4 worm cellular contexts compared by ENCODE assay signal in genomic region chrX:14478743-14479428, ce11.
TF ChIP-seq lines count a peak whose summit lies in the region.

Gene M163.11 (plus strand): TSS chrX:14479378.

TF ChIP-seq in whole organism, L1 larva, 84 proteins besides CTCF, POLR2A, EP300 and RAD21 (continued from another document):
- no peak for TF ChIP-seq sptf-1 (tag; optimal IDR thresholded peaks at IDR 0.05; lab: Kevin White, UChicago)
- peak; percentile 55 for TF ChIP-seq nhr-20 (tag; optimal IDR thresholded peaks at IDR 0.05; lab: Kevin White, UChicago)
- peak; percentile 55 for TF ChIP-seq rnt-1 (tag; optimal IDR thresholded peaks at IDR 0.05; lab: Kevin White, UChicago)
- peak; percentile 63 for TF ChIP-seq nhr-71 (tag; optimal IDR thresholded peaks at IDR 0.05; lab: Kevin White, UChicago)
- peak; percentile 58 for TF ChIP-seq nhr-19 (GFP tag; conservative IDR thresholded peaks at IDR 0.05; lab: Robert Waterston, UW)
- no peak for TF ChIP-seq lsy-2 (tag; optimal IDR thresholded peaks at IDR 0.05; lab: Kevin White, UChicago)
- no peak for TF ChIP-seq ztf-4 (tag; optimal IDR thresholded peaks at IDR 0.05; lab: Kevin White, UChicago)
- no peak for TF ChIP-seq F16B12.6 (tag; optimal IDR thresholded peaks at IDR 0.05; lab: Kevin White, UChicago)
- TF ChIP-seq lin-35 (GFP tag; optimal IDR thresholded peaks at IDR 0.05; lab: Kevin White, UChicago), result peak in 1 of 2 experiments; percentile 40
- TF ChIP-seq elt-3 (tag; optimal IDR thresholded peaks at IDR 0.05; lab: Kevin White, UChicago), result peak in 1 of 6 experiments; percentile 12

TF ChIP-seq in whole organism, L2 larva, 48 proteins besides CTCF, POLR2A, EP300 and RAD21 (continued from another document):
- TF ChIP-seq unc-55 (GFP tag; optimal IDR thresholded peaks at IDR 0.05; lab: Kevin White, UChicago), result no peak
- TF ChIP-seq nhr-6 (tag; optimal IDR thresholded peaks at IDR 0.05; lab: Kevin White, UChicago), result no peak
- peak; percentile 27 for TF ChIP-seq nhr-21 (tag; optimal IDR thresholded peaks at IDR 0.05; lab: Kevin White, UChicago)
- TF ChIP-seq C34F6.9 (tag; optimal IDR thresholded peaks at IDR 0.05; lab: Kevin White, UChicago), result no peak
- TF ChIP-seq mab-5 (tag; optimal IDR thresholded peaks at IDR 0.05; lab: Kevin White, UChicago), result no peak
- TF ChIP-seq Y55F3AM.14 (GFP tag; optimal IDR thresholded peaks at IDR 0.05; lab: Kevin White, UChicago), result no peak
- peak in 1 of 2 experiments; percentile 11 for TF ChIP-seq lsy-2 (tag; optimal IDR thresholded peaks at IDR 0.05; lab: Kevin White, UChicago)
- TF ChIP-seq R02D3.7 (tag; optimal IDR thresholded peaks at IDR 0.05; lab: Kevin White, UChicago), result no peak
- no peak for TF ChIP-seq aly-2 (tag; optimal IDR thresholded peaks at IDR 0.05; lab: Kevin White, UChicago)
- TF ChIP-seq lin-39 (tag; optimal IDR thresholded peaks at IDR 0.05; lab: Kevin White, UChicago), result no peak
- TF ChIP-seq ceh-82 (tag; optimal IDR thresholded peaks at IDR 0.05; lab: Kevin White, UChicago), result no peak
- no peak for TF ChIP-seq unc-39 (tag; optimal IDR thresholded peaks at IDR 0.05; lab: Kevin White, UChicago)
- TF ChIP-seq nhr-23 (tag; optimal IDR thresholded peaks at IDR 0.05; lab: Kevin White, UChicago), result no peak
- no peak for TF ChIP-seq nhr-10 (tag; optimal IDR thresholded peaks at IDR 0.05; lab: Kevin White, UChicago)
- no peak for TF ChIP-seq blmp-1 (tag; optimal IDR thresholded peaks at IDR 0.05; lab: Kevin White, UChicago; ENCODE audit: insufficient read depth)
- no peak for TF ChIP-seq mdl-1 (tag; optimal IDR thresholded peaks at IDR 0.05; lab: Kevin White, UChicago)
- peak; percentile 40 for TF ChIP-seq crh-2 (tag; optimal IDR thresholded peaks at IDR 0.05; lab: Kevin White, UChicago)
- peak; percentile 4 for TF ChIP-seq sma-9 (GFP tag; optimal IDR thresholded peaks at IDR 0.05; lab: Kevin White, UChicago)
- TF ChIP-seq sma-9 (tag; optimal IDR thresholded peaks at IDR 0.05; lab: Kevin White, UChicago), result no peak
- no peak for TF ChIP-seq elt-1 (tag; optimal IDR thresholded peaks at IDR 0.05; lab: Kevin White, UChicago)
- TF ChIP-seq nhr-11 (tag; optimal IDR thresholded peaks at IDR 0.05; lab: Kevin White, UChicago), result no peak
- TF ChIP-seq lin-13 (GFP tag; optimal IDR thresholded peaks at IDR 0.05; lab: Kevin White, UChicago), result no peak
- TF ChIP-seq sma-3 (GFP tag; optimal IDR thresholded peaks at IDR 0.05; lab: Kevin White, UChicago), result peak; percentile 57
- no peak for TF ChIP-seq nhr-25 (tag; optimal IDR thresholded peaks at IDR 0.05; lab: Kevin White, UChicago)
- no peak for TF ChIP-seq skn-1 (tag; optimal IDR thresholded peaks at IDR 0.05; lab: Kevin White, UChicago)
- no peak for TF ChIP-seq nhr-12 (tag; optimal IDR thresholded peaks at IDR 0.05; lab: Kevin White, UChicago)
- TF ChIP-seq sem-4 (tag; optimal IDR thresholded peaks at IDR 0.05; lab: Kevin White, UChicago), result no peak
- TF ChIP-seq ztf-11 (tag; optimal IDR thresholded peaks at IDR 0.05; lab: Kevin White, UChicago), result no peak
- TF ChIP-seq dmd-4 (tag; optimal IDR thresholded peaks at IDR 0.05; lab: Kevin White, UChicago), result no peak
- TF ChIP-seq nhr-237 (tag; optimal IDR thresholded peaks at IDR 0.05; lab: Kevin White, UChicago), result no peak
- no peak for TF ChIP-seq unc-62 (GFP tag; optimal IDR thresholded peaks at IDR 0.05; lab: Kevin White, UChicago)
- no peak for TF ChIP-seq egl-27 (tag; optimal IDR thresholded peaks at IDR 0.05; lab: Kevin White, UChicago)
- no peak for TF ChIP-seq nhr-77 (tag; optimal IDR thresholded peaks at IDR 0.05; lab: Kevin White, UChicago)
- TF ChIP-seq gmeb-1 (tag; optimal IDR thresholded peaks at IDR 0.05; lab: Kevin White, UChicago), result peak; percentile 35

TF ChIP-seq in whole organism, L4 larva, 104 proteins besides CTCF, POLR2A, EP300 and RAD21 (continued from another document and continues in another):
- TF ChIP-seq daf-16 (GFP tag; optimal IDR thresholded peaks at IDR 0.05; lab: Kevin White, UChicago) (peak in 1 of 2 experiments; percentile 72), daf-16 (tag; optimal IDR thresholded peaks at IDR 0.05; lab: Kevin White, UChicago) (peak; percentile 54), spr-3 (GFP tag; optimal IDR thresholded peaks at IDR 0.05; lab: Kevin White, UChicago) (peak; percentile 55), skn-1 (tag; optimal IDR thresholded peaks at IDR 0.05; lab: Kevin White, UChicago) (no peak), F44E2.7 (GFP tag; IDR thresholded peaks at IDR 0.05; lab: Robert Waterston, UW) (0 out of 2 replicates have a peak, but pooled peaks have one; percentile 62), gei-8 (GFP tag; optimal IDR thresholded peaks at IDR 0.05; lab: Kevin White, UChicago) (peak; percentile 23), madf-9 (GFP tag; conservative IDR thresholded peaks at IDR 0.05; lab: Robert Waterston, UW) (peak; percentile 77), zfp-3 (GFP tag; conservative IDR thresholded peaks at IDR 0.05; lab: Robert Waterston, UW) (peak; percentile 77; the same call in 1 of the 2 replicates), Y75B8A.6 (GFP tag; IDR thresholded peaks at IDR 0.05; lab: Robert Waterston, UW) (no peak), F26F4.8 (GFP tag; conservative IDR thresholded peaks at IDR 0.05; lab: Robert Waterston, UW) (peak; percentile 82; the same call in 1 of the 2 replicates), fkh-10 (GFP tag; optimal IDR thresholded peaks at IDR 0.05; lab: Kevin White, UChicago) (no peak), hmg-1.1 (GFP tag; IDR thresholded peaks at IDR 0.05; lab: Robert Waterston, UW) (peak; percentile 24), jun-1 (tag; optimal IDR thresholded peaks at IDR 0.05; lab: Kevin White, UChicago) (no peak), nhr-76 (tag; optimal IDR thresholded peaks at IDR 0.05; lab: Kevin White, UChicago) (no peak), nhr-237 (tag; optimal IDR thresholded peaks at IDR 0.05; lab: Kevin White, UChicago) (no peak), nhr-28 (tag; optimal IDR thresholded peaks at IDR 0.05; lab: Kevin White, UChicago) (peak; percentile 24), rbr-2 (tag; optimal IDR thresholded peaks at IDR 0.05; lab: Kevin White, UChicago) (no peak), zip-11 (GFP tag; IDR thresholded peaks at IDR 0.05; lab: Robert Waterston, UW) (no peak), nhr-42 (GFP tag; IDR thresholded peaks at IDR 0.05; lab: Robert Waterston, UW) (peak; percentile 74), vab-7 (GFP tag; IDR thresholded peaks at IDR 0.05; lab: Robert Waterston, UW) (peak; percentile 78), F37D6.2 (tag; optimal IDR thresholded peaks at IDR 0.05; lab: Kevin White, UChicago) (no peak), mxl-3 (GFP tag; optimal IDR thresholded peaks at IDR 0.05; lab: Kevin White, UChicago) (peak; percentile 24), lin-15B (tag; optimal IDR thresholded peaks at IDR 0.05; lab: Kevin White, UChicago) (no peak), aly-2 (tag; optimal IDR thresholded peaks at IDR 0.05; lab: Kevin White, UChicago) (no peak), hlh-11 (tag; optimal IDR thresholded peaks at IDR 0.05; lab: Kevin White, UChicago) (peak; percentile 25), zag-1 (tag; optimal IDR thresholded peaks at IDR 0.05; lab: Kevin White, UChicago) (no peak), F49E8.2 (tag; optimal IDR thresholded peaks at IDR 0.05; lab: Kevin White, UChicago; ENCODE audit: borderline replicate concordance) (peak; percentile 38), nhr-41 (GFP tag; IDR thresholded peaks at IDR 0.05; lab: Robert Waterston, UW) (peak; percentile 73; the same call in 1 of the 2 replicates), mdl-1 (tag; optimal IDR thresholded peaks at IDR 0.05; lab: Kevin White, UChicago) (no peak), lin-29 (GFP tag; IDR thresholded peaks at IDR 0.05; lab: Robert Waterston, UW) (no peak), php-3 (GFP tag; IDR thresholded peaks at IDR 0.05; lab: Robert Waterston, UW) (no peak), spr-1 (tag; optimal IDR thresholded peaks at IDR 0.05; lab: Kevin White, UChicago) (no peak), tra-1 (GFP tag; IDR thresholded peaks at IDR 0.05; lab: Robert Waterston, UW) (peak; percentile 74), unc-62 (GFP tag; optimal IDR thresholded peaks at IDR 0.05 in 1 of 2; lab: Kevin White, UChicago) (peak in 1 of 2 experiments; percentile 39), unc-62 (tag; optimal IDR thresholded peaks at IDR 0.05; lab: Kevin White, UChicago) (no peak), nhr-111 (GFP tag; optimal IDR thresholded peaks at IDR 0.05; lab: Kevin White, UChicago) (no peak), daf-12 (tag; optimal IDR thresholded peaks at IDR 0.05; lab: Kevin White, UChicago) (no peak), egl-43 (GFP tag; IDR thresholded peaks at IDR 0.05; lab: Robert Waterston, UW) (peak; percentile 92), snpc-4 (tag; optimal IDR thresholded peaks at IDR 0.05; lab: Kevin White, UChicago) (no peak), nhr-11 (tag; optimal IDR thresholded peaks at IDR 0.05; lab: Kevin White, UChicago) (no peak), ztf-7 (tag; optimal IDR thresholded peaks at IDR 0.05; lab: Kevin White, UChicago) (peak; percentile 2), sdz-12 (GFP tag; optimal IDR thresholded peaks at IDR 0.05; lab: Kevin White, UChicago) (peak; percentile 19), snpc-1.2 (GFP tag; IDR thresholded peaks at IDR 0.05; lab: Robert Waterston, UW) (peak; percentile 77), nhr-10 (tag; optimal IDR thresholded peaks at IDR 0.05; lab: Kevin White, UChicago) (peak; percentile 19), nhr-25 (tag; optimal IDR thresholded peaks at IDR 0.05; lab: Kevin White, UChicago; ENCODE audit: borderline replicate concordance, insufficient read depth) (peak; percentile 30), nhr-102 (tag; optimal IDR thresholded peaks at IDR 0.05; lab: Kevin White, UChicago) (no peak), D1046.2 (GFP tag; IDR thresholded peaks at IDR 0.05; lab: Robert Waterston, UW) (peak; percentile 85; the same call in 1 of the 2 replicates)

TF ChIP-seq in whole organism, young adult, 124 proteins besides CTCF, POLR2A, EP300 and RAD21 (continued from another document and continues in another):
- TF ChIP-seq nhr-120 (GFP tag; IDR thresholded peaks at IDR 0.05; lab: Robert Waterston, UW) (no peak), lsl-1 (GFP tag; optimal IDR thresholded peaks at IDR 0.05; lab: Kevin White, UChicago) (no peak), lsy-27 (tag; optimal IDR thresholded peaks at IDR 0.05; lab: Kevin White, UChicago; ENCODE audit: borderline replicate concordance, insufficient read depth) (peak; percentile 56), T07F8.4 (tag; optimal IDR thresholded peaks at IDR 0.05; lab: Kevin White, UChicago) (peak; percentile 58), aptf-2 (GFP tag; conservative IDR thresholded peaks at IDR 0.05; lab: Robert Waterston, UW) (no peak), hlh-12 (tag; optimal IDR thresholded peaks at IDR 0.05; lab: Kevin White, UChicago) (peak; percentile 44), madf-6 (GFP tag; IDR thresholded peaks at IDR 0.05; lab: Robert Waterston, UW) (peak; percentile 44; the same call in 1 of the 2 replicates), snpc-1.1 (tag; optimal IDR thresholded peaks at IDR 0.05; lab: Kevin White, UChicago; ENCODE audit: insufficient read depth) (peak; percentile 71), pha-4 (tag; optimal IDR thresholded peaks at IDR 0.05; lab: Kevin White, UChicago) (no peak), ztf-18 (tag; optimal IDR thresholded peaks at IDR 0.05; lab: Kevin White, UChicago) (peak; percentile 75), snpc-1.3 (tag; optimal IDR thresholded peaks at IDR 0.05; lab: Kevin White, UChicago; ENCODE audit: insufficient read depth) (peak; percentile 63), nhr-80 (tag; optimal IDR thresholded peaks at IDR 0.05; lab: Kevin White, UChicago) (peak; percentile 8), ZK185.1 (tag; optimal IDR thresholded peaks at IDR 0.05; lab: Kevin White, UChicago; ENCODE audit: poor library complexity, severe bottlenecking) (peak; percentile 87), tbx-9 (tag; optimal IDR thresholded peaks at IDR 0.05; lab: Kevin White, UChicago; ENCODE audit: borderline replicate concordance) (no peak), lin-26 (GFP tag; IDR thresholded peaks at IDR 0.05; lab: Robert Waterston, UW) (peak; percentile 96), lin-35 (GFP tag; optimal IDR thresholded peaks at IDR 0.05; lab: Kevin White, UChicago) (peak in 1 of 3 experiments; percentile 62), sdz-38 (tag; optimal IDR thresholded peaks at IDR 0.05; lab: Kevin White, UChicago) (no peak), hmg-20 (GFP tag; IDR thresholded peaks at IDR 0.05; lab: Robert Waterston, UW) (peak; percentile 67; the same call in 1 of the 2 replicates), D2030.7 (GFP tag; IDR thresholded peaks at IDR 0.05; lab: Robert Waterston, UW) (peak; percentile 69), lag-1 (GFP tag; IDR thresholded peaks at IDR 0.05; lab: Robert Waterston, UW) (no peak), F57C9.4 (tag; optimal IDR thresholded peaks at IDR 0.05; lab: Kevin White, UChicago) (no peak), madf-10 (tag; optimal IDR thresholded peaks at IDR 0.05; lab: Kevin White, UChicago) (peak; percentile 39), madf-3 (GFP tag; IDR thresholded peaks at IDR 0.05; lab: Robert Waterston, UW) (peak; percentile 80; the same call in 1 of the 2 replicates), attf-6 (GFP tag; IDR thresholded peaks at IDR 0.05; lab: Robert Waterston, UW) (0 out of 2 replicates have a peak, but pooled peaks have one; percentile 25), nfya-1 (tag; optimal IDR thresholded peaks at IDR 0.05; lab: Kevin White, UChicago; ENCODE audit: borderline replicate concordance, insufficient read depth) (no peak), nfyb-1 (GFP tag; IDR thresholded peaks at IDR 0.05; lab: Robert Waterston, UW) (peak; percentile 82), F57A8.1 (GFP tag; optimal IDR thresholded peaks at IDR 0.05; lab: Kevin White, UChicago) (no peak), sptf-2 (GFP tag; optimal IDR thresholded peaks at IDR 0.05; lab: Kevin White, UChicago) (no peak), let-526 (GFP tag; IDR thresholded peaks at IDR 0.05; lab: Robert Waterston, UW) (no peak), lir-1 (GFP tag; conservative IDR thresholded peaks at IDR 0.05; lab: Robert Waterston, UW) (0 out of 2 replicates have a peak, but pooled peaks have one; percentile 21), dox-1 (GFP tag; IDR thresholded peaks at IDR 0.05; lab: Robert Waterston, UW) (peak; percentile 75), K12H6.12 (tag; optimal IDR thresholded peaks at IDR 0.05; lab: Kevin White, UChicago) (no peak), cebp-1 (GFP tag; IDR thresholded peaks at IDR 0.05; lab: Robert Waterston, UW) (0 out of 2 replicates have a peak, but pooled peaks have one; percentile 22), cebp-1 (tag; optimal IDR thresholded peaks at IDR 0.05; lab: Kevin White, UChicago) (peak; percentile 17), ekl-4 (GFP tag; IDR thresholded peaks at IDR 0.05; lab: Robert Waterston, UW) (0 out of 2 replicates have a peak, but pooled peaks have one; percentile 55), ceh-100 (GFP tag; IDR thresholded peaks at IDR 0.05; lab: Robert Waterston, UW) (no peak), F52B5.7 (tag; optimal IDR thresholded peaks at IDR 0.05; lab: Kevin White, UChicago) (no peak), ets-4 (GFP tag; optimal IDR thresholded peaks at IDR 0.05; lab: Kevin White, UChicago) (no peak), attf-3 (GFP tag; conservative IDR thresholded peaks at IDR 0.05; lab: Robert Waterston, UW) (0 out of 2 replicates have a peak, but pooled peaks have one; percentile 17), K11D2.4 (GFP tag; IDR thresholded peaks at IDR 0.05; lab: Robert Waterston, UW) (no peak), ccch-3 (GFP tag; optimal IDR thresholded peaks at IDR 0.05; lab: Kevin White, UChicago) (no peak), zim-3 (tag; optimal IDR thresholded peaks at IDR 0.05; lab: Kevin White, UChicago) (peak; percentile 57), tlf-1 (GFP tag; optimal IDR thresholded peaks at IDR 0.05; lab: Kevin White, UChicago) (peak; percentile 15), ztf-26 (tag; optimal IDR thresholded peaks at IDR 0.05; lab: Kevin White, UChicago) (peak; percentile 15), F23B12.7 (tag; optimal IDR thresholded peaks at IDR 0.05; lab: Kevin White, UChicago; ENCODE audit: insufficient read depth) (peak; percentile 9), hsf-1 (GFP tag; IDR thresholded peaks at IDR 0.05; lab: Robert Waterston, UW) (no peak), nhr-179 (tag; optimal IDR thresholded peaks at IDR 0.05; lab: Kevin White, UChicago) (no peak), ztf-6 (GFP tag; IDR thresholded peaks at IDR 0.05; lab: Robert Waterston, UW) (0 out of 2 replicates have a peak, but pooled peaks have one; percentile 13), F10E7.11 (tag; optimal IDR thresholded peaks at IDR 0.05; lab: Kevin White, UChicago) (no peak), hlh-26 (GFP tag; conservative IDR thresholded peaks at IDR 0.05; lab: Robert Waterston, UW) (no peak), die-1 (tag; optimal IDR thresholded peaks at IDR 0.05; lab: Kevin White, UChicago) (peak; percentile 92)
